Worm (Caenorhabditis elegans) whole organism, late embryonic: Measurements from ENCODE around the gene lpl-1.

Source experiments
- K02D7.2 ChIP-seq: sonication (generic microtip); optimal IDR thresholded peaks from 2 replicates; lab custom pipeline; 2017; ENCODE audit warnings: mild to moderate bottlenecking, missing genetic modification characterization, missing compliant biosample characterization
- T23F11.4 ChIP-seq: fragments of 200-800 bp; sonication (Bioruptor generic); optimal IDR thresholded peaks from 2 replicates; lab custom pipeline; 2018; ENCODE audit warnings: mild to moderate bottlenecking, missing genetic modification characterization, missing compliant biosample characterization
- ahr-1 ChIP-seq: sonication (generic microtip); optimal IDR thresholded peaks from 2 replicates; lab custom pipeline; 2016; ENCODE audit warnings: missing genetic modification characterization, missing compliant biosample characterization
- ceh-19 ChIP-seq: fragments of 200-800 bp; sonication (Bioruptor generic); optimal IDR thresholded peaks from 2 replicates; lab custom pipeline; 2018; ENCODE audit warnings: mild to moderate bottlenecking, missing genetic modification characterization, missing compliant biosample characterization
- ceh-24 ChIP-seq: sonication (generic microtip); optimal IDR thresholded peaks from 2 replicates; lab custom pipeline; 2016; ENCODE audit warnings: mild to moderate bottlenecking, missing genetic modification characterization, missing compliant biosample characterization
- ceh-45 ChIP-seq: fragments of 200-800 bp; sonication (Bioruptor generic); IDR thresholded peaks from 2 replicates; pipeline ENCODE4 v1.3.6; 2022; ENCODE audit warnings: missing genetic modification reagents, missing genetic modification characterization, missing compliant biosample characterization
- ceh-6 ChIP-seq: fragments of 200-800 bp; sonication (Bioruptor generic); optimal IDR thresholded peaks from 2 replicates; lab custom pipeline; 2018; ENCODE audit warnings: mild to moderate bottlenecking, missing genetic modification characterization, missing compliant biosample characterization
- che-1 ChIP-seq: sonication (generic microtip); optimal IDR thresholded peaks from 2 replicates; lab custom pipeline; 2016; ENCODE audit warnings: mild to moderate bottlenecking, missing genetic modification characterization, missing compliant biosample characterization
- dve-1 ChIP-seq: sonication (generic microtip); optimal IDR thresholded peaks from 2 replicates; lab custom pipeline; 2017; ENCODE audit warnings: antibody characterized with exemption, mild to moderate bottlenecking, missing genetic modification characterization, missing compliant biosample characterization
- elt-4 ChIP-seq: sonication (generic microtip); optimal IDR thresholded peaks from 2 replicates; lab custom pipeline; 2016; ENCODE audit warnings: missing genetic modification characterization, missing compliant biosample characterization
- eyg-1 ChIP-seq: sonication (generic microtip); optimal IDR thresholded peaks from 2 replicates; lab custom pipeline; 2016; ENCODE audit warnings: missing genotype, missing genetic modification characterization, missing compliant biosample characterization
- fkh-10 ChIP-seq: fragments of 150-350 bp; optimal IDR thresholded peaks from 2 replicates; lab custom pipeline; 2014; ENCODE audit warnings: missing biosample characterization, missing genetic modification reagents, missing genetic modification characterization
- hlh-30 ChIP-seq: sonication (generic microtip); optimal IDR thresholded peaks from 2 replicates; lab custom pipeline; 2017; ENCODE audit warnings: antibody characterized with exemption, missing genetic modification characterization, missing compliant biosample characterization; ENCODE audit not compliant: insufficient read depth
- hlh-6 ChIP-seq: sonication (generic microtip); optimal IDR thresholded peaks from 2 replicates; lab custom pipeline; 2016; ENCODE audit warnings: missing genotype, missing genetic modification characterization, missing compliant biosample characterization
- hlh-8 ChIP-seq: sonication (generic microtip); optimal IDR thresholded peaks from 2 replicates; lab custom pipeline; 2016; ENCODE audit warnings: missing genotype, missing genetic modification characterization, missing compliant biosample characterization
- lin-11 ChIP-seq: fragments of 200-800 bp; sonication (Bioruptor generic); optimal IDR thresholded peaks from 2 replicates; lab custom pipeline; 2018; ENCODE audit warnings: mild to moderate bottlenecking, missing genetic modification characterization, missing compliant biosample characterization
- madf-2 ChIP-seq: sonication (generic microtip); optimal IDR thresholded peaks from 2 replicates; lab custom pipeline; 2017; ENCODE audit warnings: missing genetic modification characterization, missing compliant biosample characterization
- nfya-1 ChIP-seq: sonication (generic microtip); optimal IDR thresholded peaks from 2 replicates; lab custom pipeline; 2017; ENCODE audit warnings: missing genetic modification characterization, mild to moderate bottlenecking, missing compliant biosample characterization, antibody characterized with exemption, moderate library complexity
- nhr-232 ChIP-seq: sonication (generic microtip); optimal IDR thresholded peaks from 2 replicates; lab custom pipeline; 2016; ENCODE audit warnings: missing genetic modification characterization, missing compliant biosample characterization
- odd-2 ChIP-seq: sonication (generic microtip); optimal IDR thresholded peaks from 2 replicates; lab custom pipeline; 2017; ENCODE audit warnings: antibody characterized with exemption, mild to moderate bottlenecking, missing genetic modification characterization, missing compliant biosample characterization
- pag-3 ChIP-seq: sonication (generic microtip); optimal IDR thresholded peaks from 2 replicates; lab custom pipeline; 2016; ENCODE audit warnings: missing compliant biosample characterization, missing genetic modification characterization, borderline replicate concordance
- pat-9 ChIP-seq: fragments of 200-800 bp; sonication (Bioruptor generic); optimal IDR thresholded peaks from 2 replicates; lab custom pipeline; 2018; ENCODE audit warnings: mild to moderate bottlenecking, missing genetic modification characterization, moderate library complexity, missing compliant biosample characterization
- pros-1 ChIP-seq: fragments of 150-350 bp; optimal IDR thresholded peaks from 2 replicates; lab custom pipeline; 2014; ENCODE audit warnings: missing biosample characterization, missing genetic modification reagents, missing genetic modification characterization
- rnt-1 ChIP-seq: sonication (generic microtip); optimal IDR thresholded peaks from 2 replicates; lab custom pipeline; 2016; ENCODE audit warnings: missing genetic modification characterization, missing compliant biosample characterization
- tbx-2 ChIP-seq: sonication (generic microtip); optimal IDR thresholded peaks from 2 replicates; lab custom pipeline; 2016; ENCODE audit warnings: missing genetic modification characterization, missing compliant biosample characterization
- tbx-7 ChIP-seq: sonication (generic microtip); optimal IDR thresholded peaks from 2 replicates; lab custom pipeline; 2016; ENCODE audit warnings: missing genotype, missing genetic modification characterization, missing compliant biosample characterization
- unc-3 ChIP-seq, 2 experiments: fragments of 200-800 bp in 1 of 2; sonication (Bioruptor generic) in 1 of 2; sonication (generic microtip) in 1 of 2; conservative IDR thresholded peaks in 1 of 2; optimal IDR thresholded peaks in 1 of 2; 2 replicates each; pipeline versions ENCODE4 v1.3.6 to Lab custom; 2016 to 2022; ENCODE audit warnings: missing compliant biosample characterization in 2 of 2, missing genetic modification characterization in 2 of 2, missing genetic modification reagents in 1 of 2
- unc-42 ChIP-seq: sonication (generic microtip); optimal IDR thresholded peaks from 2 replicates; lab custom pipeline; 2016; ENCODE audit warnings: missing genotype, missing genetic modification characterization, missing compliant biosample characterization
- unc-86 ChIP-seq: sonication (generic microtip); optimal IDR thresholded peaks from 2 replicates; lab custom pipeline; 2016; ENCODE audit warnings: missing genetic modification characterization, missing compliant biosample characterization
- ztf-16 ChIP-seq: sonication (generic microtip); optimal IDR thresholded peaks from 2 replicates; lab custom pipeline; 2017; ENCODE audit warnings: missing genetic modification characterization, missing compliant biosample characterization

The lpl-1 gene

ce11 chrIV:9045252-9045651 lies 48.6 kb downstream of the lpl-1 start, which contains the start of gene Y73F4A.1:
Y73F4A.1 (minus strand) TSS chrIV:9045352.
- TF ChIP-seq ahr-1 (tag; lab: Kevin White, UChicago), result no peak
- no peak for TF ChIP-seq madf-2 (tag; lab: Kevin White, UChicago)
- no peak for TF ChIP-seq nhr-232
- TF ChIP-seq pag-3 (tag; lab: Kevin White, UChicago), result no peak
- TF ChIP-seq unc-42 (tag; lab: Kevin White, UChicago), result no peak
- TF ChIP-seq T23F11.4 (GFP tag; lab: Kevin White, UChicago), result no peak
- no peak for TF ChIP-seq fkh-10 (GFP tag; lab: Kevin White, UChicago)
- no peak for TF ChIP-seq nfya-1 (tag; lab: Kevin White, UChicago)
- TF ChIP-seq pros-1 (tag; lab: Kevin White, UChicago), result no peak
- TF ChIP-seq lin-11 (tag; lab: Kevin White, UChicago), result no peak
- TF ChIP-seq dve-1 (tag; lab: Kevin White, UChicago), result no peak
- TF ChIP-seq tbx-2, result no peak
- TF ChIP-seq hlh-30 (tag; lab: Kevin White, UChicago), result no peak
- no peak for TF ChIP-seq ceh-24 (tag; lab: Kevin White, UChicago)
- no peak for TF ChIP-seq K02D7.2 (tag; lab: Kevin White, UChicago)
- no peak for TF ChIP-seq ztf-16 (tag; lab: Kevin White, UChicago)
- no peak for TF ChIP-seq hlh-6 (tag; lab: Kevin White, UChicago)

DNA sequence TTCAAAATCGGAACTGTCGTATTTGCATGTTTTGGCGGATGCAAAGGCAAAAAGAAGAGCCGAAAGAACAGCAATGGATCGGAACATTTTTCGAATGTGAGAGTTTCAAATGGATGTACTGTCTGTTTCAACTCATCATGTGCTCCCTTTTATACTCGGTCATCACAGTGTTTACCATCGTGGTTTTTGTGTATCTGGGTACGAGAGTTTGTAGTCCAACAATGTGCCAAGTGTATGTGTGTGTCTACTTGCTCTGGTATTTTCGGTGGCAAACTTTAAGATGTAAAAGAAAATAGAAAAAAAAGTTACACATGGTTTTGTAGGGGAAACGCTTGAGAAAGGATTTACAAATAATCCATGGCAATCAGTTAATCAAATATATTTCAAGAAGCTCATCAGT lies 50.6 kb downstream of the lpl-1 start, which contains the start of gene Y73F4A.2:
TSS of gene Y73F4A.2 (minus strand) at position 124 of the 400 bp plus-strand sequence.
- no peak for TF ChIP-seq ceh-19
- no peak for TF ChIP-seq unc-86
- TF ChIP-seq elt-4 (tag; lab: Kevin White, UChicago), result no peak
- no peak for TF ChIP-seq rnt-1 (tag; lab: Kevin White, UChicago)
- no peak for TF ChIP-seq hlh-8
- no peak for TF ChIP-seq eyg-1 (tag; lab: Kevin White, UChicago)
- no peak for TF ChIP-seq ceh-6 (GFP tag; lab: Kevin White, UChicago)
- no peak for TF ChIP-seq tbx-7 (tag; lab: Kevin White, UChicago)
- TF ChIP-seq che-1 (tag; lab: Kevin White, UChicago), result no peak
- TF ChIP-seq unc-3 (GFP tag; conservative IDR thresholded peaks at IDR 0.05; lab: Robert Waterston, UW), result no peak
- no peak for TF ChIP-seq unc-3 (tag; optimal IDR thresholded peaks at IDR 0.05; lab: Kevin White, UChicago)
- no peak for TF ChIP-seq pag-3 (tag; lab: Kevin White, UChicago)
- no peak for TF ChIP-seq pat-9 (tag; lab: Kevin White, UChicago)
- no peak for TF ChIP-seq fkh-10 (GFP tag; lab: Kevin White, UChicago)
- TF ChIP-seq ceh-45 (GFP tag; lab: Robert Waterston, UW), result no peak
- no peak for TF ChIP-seq odd-2
- no peak for TF ChIP-seq dve-1 (tag; lab: Kevin White, UChicago)
- no peak for TF ChIP-seq madf-2 (tag; lab: Kevin White, UChicago)
